Worm (Caenorhabditis elegans): ENCODE measurements around the gene arl-5.

The arl-5 gene

DNA sequence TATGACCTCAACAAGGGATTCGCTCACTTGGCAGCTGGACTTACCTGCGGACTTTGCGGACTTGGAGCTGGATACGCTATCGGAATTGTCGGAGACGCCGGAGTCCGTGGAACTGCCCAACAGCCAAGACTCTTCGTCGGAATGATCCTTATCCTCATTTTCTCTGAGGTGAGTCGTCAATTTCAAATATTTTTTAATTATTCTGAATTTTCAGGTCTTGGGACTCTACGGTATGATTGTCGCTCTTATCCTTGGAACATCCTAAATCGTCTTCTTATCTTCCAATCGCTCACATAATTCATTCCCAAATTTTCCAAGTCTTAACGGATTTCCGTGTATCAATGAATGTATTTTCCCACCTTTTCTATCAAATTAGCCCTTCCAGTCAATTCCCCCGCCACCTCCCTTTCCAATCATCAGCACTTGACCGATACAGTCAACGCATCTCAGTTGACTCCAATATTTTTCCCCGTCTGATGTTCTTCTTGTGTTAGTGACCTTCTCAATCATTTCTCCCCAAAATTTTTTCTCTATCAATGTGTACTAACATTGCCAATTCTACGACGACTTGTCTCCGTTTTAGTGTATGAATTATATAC, 40.5 kb upstream of the arl-5 start, which contains the start of gene R10E11.6:
TSS of gene R10E11.6 (plus strand) at position 524 of the 599 bp plus-strand sequence.
- TF ChIP-seq nhr-47 (tag; optimal IDR thresholded peaks at IDR 0.05), result no peak
- no peak for TF ChIP-seq efl-1 (optimal IDR thresholded peaks at IDR 0.05)
- TF ChIP-seq efl-1 (GFP tag; optimal IDR thresholded peaks at IDR 0.05 in 1 of 2), result peak in 1 of 2 experiments; percentile 93

DNA sequence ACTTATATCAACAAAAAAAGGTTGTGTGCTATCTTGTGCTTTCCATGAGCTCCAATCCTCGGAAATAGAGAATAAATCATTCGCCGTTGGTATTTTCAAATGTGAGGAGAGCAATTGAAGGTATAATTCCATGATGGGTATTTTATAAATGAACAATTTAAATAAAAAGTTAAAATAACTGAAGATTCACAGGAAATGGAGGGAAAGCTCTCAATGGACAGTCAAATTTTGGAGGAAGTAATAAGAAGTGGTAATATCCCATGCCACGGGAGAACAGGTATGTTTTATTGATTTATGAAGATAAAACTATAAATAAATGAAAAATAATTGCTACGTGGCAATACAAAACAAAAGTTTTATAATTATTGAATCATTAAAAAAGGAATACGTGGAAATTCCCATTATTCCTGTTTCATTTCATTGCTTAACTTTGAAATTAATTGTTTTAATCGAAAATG, 39.9 kb upstream of the arl-5 start:
- TF ChIP-seq mab-9 (GFP tag; IDR thresholded peaks at IDR 0.05) (no peak), lsy-2 (tag; optimal IDR thresholded peaks at IDR 0.05) (peak in 1 of 2 experiments; percentile 37), efl-1 (optimal IDR thresholded peaks at IDR 0.05) (peak in 1 of 2 experiments; percentile 7), efl-1 (GFP tag; optimal IDR thresholded peaks at IDR 0.05 in 1 of 2) (no peak), mep-1 (tag; optimal IDR thresholded peaks at IDR 0.05) (no peak), nhr-20 (tag; optimal IDR thresholded peaks at IDR 0.05) (peak; percentile 6), zag-1 (tag; optimal IDR thresholded peaks at IDR 0.05) (no peak), nhr-85 (tag) (peak; percentile 23), nhr-19 (GFP tag; conservative IDR thresholded peaks at IDR 0.05) (peak; percentile 37), unc-86 (tag; optimal IDR thresholded peaks at IDR 0.05) (no peak), aly-2 (tag; optimal IDR thresholded peaks at IDR 0.05) (peak; percentile 51), ztf-4 (tag; optimal IDR thresholded peaks at IDR 0.05) (peak; percentile 43), sptf-1 (tag; optimal IDR thresholded peaks at IDR 0.05) (no peak), ama-1 (optimal IDR thresholded peaks at IDR 0.05) (peak; percentile 33), nhr-71 (tag; optimal IDR thresholded peaks at IDR 0.05) (peak; percentile 32), lin-35 (GFP tag; optimal IDR thresholded peaks at IDR 0.05) (peak in 1 of 2 experiments; percentile 4), nhr-47 (tag; optimal IDR thresholded peaks at IDR 0.05) (peak; percentile 33), elt-2 (tag; optimal IDR thresholded peaks at IDR 0.05) (peak; percentile 19), snu-23 (GFP tag; optimal IDR thresholded peaks at IDR 0.05) (peak; percentile 9), nhr-76 (tag; optimal IDR thresholded peaks at IDR 0.05) (no peak), unc-30 (tag; optimal IDR thresholded peaks at IDR 0.05) (no peak), elt-3 (tag; optimal IDR thresholded peaks at IDR 0.05) (peak in 1 of 6 experiments; percentile 16), nhr-90 (tag; optimal IDR thresholded peaks at IDR 0.05; ENCODE audit: poor library complexity) (peak; percentile 36)

DNA sequence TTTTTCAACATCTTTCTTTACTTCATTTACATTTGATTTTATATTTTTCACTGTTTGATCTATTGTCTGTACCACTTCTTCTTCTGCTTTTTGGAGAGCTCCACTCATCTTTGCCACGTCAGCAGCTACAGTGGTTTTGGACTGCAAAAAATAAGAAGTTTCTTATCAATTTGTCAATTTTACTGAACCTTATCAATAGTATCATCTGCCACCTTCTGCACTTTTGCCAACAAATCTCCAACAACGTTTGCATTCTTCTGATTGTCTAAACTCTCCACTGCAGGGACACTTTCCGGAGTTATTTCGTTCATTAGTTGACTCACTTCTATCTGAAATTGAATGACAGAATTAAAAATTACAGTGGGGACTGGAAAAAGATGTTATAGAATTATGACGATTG, 36.3 kb upstream of the arl-5 start:
- TF ChIP-seq efl-3 (GFP tag; optimal IDR thresholded peaks at IDR 0.05) (no peak), lin-13 (GFP tag; optimal IDR thresholded peaks at IDR 0.05) (no peak), rnt-1 (tag; optimal IDR thresholded peaks at IDR 0.05) (no peak), lin-35 (GFP tag; optimal IDR thresholded peaks at IDR 0.05) (peak in 1 of 2 experiments; percentile 15), ceh-88 (GFP tag; IDR thresholded peaks at IDR 0.05) (no peak), unc-62 (GFP tag; optimal IDR thresholded peaks at IDR 0.05) (no peak), lsy-2 (tag; optimal IDR thresholded peaks at IDR 0.05) (no peak), elt-2 (tag; optimal IDR thresholded peaks at IDR 0.05) (peak; percentile 56)

DNA sequence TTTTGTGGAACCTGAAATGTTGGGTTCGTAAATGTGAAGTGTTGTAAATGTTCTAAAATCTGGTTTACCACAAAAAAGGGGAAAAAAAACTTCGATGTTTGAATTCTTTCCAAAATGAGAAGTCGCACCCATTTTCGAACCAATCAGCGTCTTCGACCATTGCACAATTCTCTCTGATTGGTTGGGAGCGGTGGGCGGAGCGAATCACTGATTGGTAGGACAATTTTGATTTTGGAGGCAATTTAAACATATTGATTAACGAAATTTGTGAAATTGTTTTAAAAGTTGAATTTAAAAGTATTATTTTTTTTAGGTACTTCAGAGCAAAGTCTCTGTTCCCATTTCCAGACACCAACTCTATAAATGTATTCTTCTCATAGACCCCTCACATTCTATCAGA, 34.0 kb upstream of the arl-5 start:
- TF ChIP-seq unc-98 (GFP tag; IDR thresholded peaks at IDR 0.05) (no peak), tlp-1 (tag; optimal IDR thresholded peaks at IDR 0.05) (no peak), efl-1 (optimal IDR thresholded peaks at IDR 0.05) (no peak), efl-1 (GFP tag; optimal IDR thresholded peaks at IDR 0.05 in 1 of 2) (peak in 1 of 2 experiments; percentile 51), C34B4.2 (tag; optimal IDR thresholded peaks at IDR 0.05) (no peak), mef-2 (tag; optimal IDR thresholded peaks at IDR 0.05) (no peak), nhr-20 (tag; optimal IDR thresholded peaks at IDR 0.05) (no peak), nhr-12 (tag; optimal IDR thresholded peaks at IDR 0.05) (no peak), ceh-63 (GFP tag; optimal IDR thresholded peaks at IDR 0.05) (no peak)

DNA sequence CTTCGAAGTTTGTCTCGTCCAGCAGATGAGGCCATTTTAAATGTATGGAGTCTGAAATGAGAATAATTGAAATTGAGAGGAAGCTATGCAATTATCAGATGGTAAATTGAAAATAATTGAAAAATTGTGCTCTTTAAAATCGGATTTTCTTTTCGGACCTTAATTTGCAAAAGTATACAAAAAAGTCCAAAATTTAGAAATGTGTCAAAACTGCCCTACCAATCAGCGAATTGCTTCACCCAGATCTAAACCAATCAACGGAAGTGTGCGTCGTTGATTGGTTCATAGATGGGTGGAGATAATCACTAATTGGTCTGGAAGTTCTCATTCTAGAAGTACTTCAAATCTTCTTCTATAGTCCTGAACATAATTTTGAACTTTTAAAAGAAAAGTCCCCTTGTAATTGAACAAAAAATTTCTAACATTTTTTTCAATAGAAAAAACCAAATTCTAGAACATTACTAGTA, 33.4 kb upstream of the arl-5 start, which contains the start of gene R10E11.5:
TSS of gene R10E11.5 (minus strand) at position 51 of the 467 bp plus-strand sequence.
- no peak for TF ChIP-seq unc-98 (GFP tag; IDR thresholded peaks at IDR 0.05)
- no peak for TF ChIP-seq irx-1 (tag; optimal IDR thresholded peaks at IDR 0.05)
- TF ChIP-seq unc-30 (tag; optimal IDR thresholded peaks at IDR 0.05), result no peak
- no peak for TF ChIP-seq C16A3.4 (tag; optimal IDR thresholded peaks at IDR 0.05)
- no peak for TF ChIP-seq ceh-8 (GFP tag; optimal IDR thresholded peaks at IDR 0.05)
- no peak for TF ChIP-seq grh-1 (GFP tag; IDR thresholded peaks at IDR 0.05)
- TF ChIP-seq unc-86 (tag; optimal IDR thresholded peaks at IDR 0.05), result no peak
- no peak for TF ChIP-seq nhr-28 (tag; optimal IDR thresholded peaks at IDR 0.05)
- TF ChIP-seq blmp-1 (tag; optimal IDR thresholded peaks at IDR 0.05), result no peak
